Worm (Caenorhabditis elegans): ENCODE results near the gene srh-190.

- TF ChIP-seq ztf-3 (GFP tag; optimal IDR thresholded peaks at IDR 0.05) (no peak), nfya-2 (GFP tag; IDR thresholded peaks at IDR 0.05) (no peak), dpl-1 (GFP tag; optimal IDR thresholded peaks at IDR 0.05) (no peak)
These were observed 13.6 kb downstream of the srh-190 start, which contains the start of gene srx-67 for ce11 chrV:3916480-3916879.
